Fruit fly (Drosophila melanogaster): ENCODE data around the gene CG13288.

Gene CG13288

DNA sequence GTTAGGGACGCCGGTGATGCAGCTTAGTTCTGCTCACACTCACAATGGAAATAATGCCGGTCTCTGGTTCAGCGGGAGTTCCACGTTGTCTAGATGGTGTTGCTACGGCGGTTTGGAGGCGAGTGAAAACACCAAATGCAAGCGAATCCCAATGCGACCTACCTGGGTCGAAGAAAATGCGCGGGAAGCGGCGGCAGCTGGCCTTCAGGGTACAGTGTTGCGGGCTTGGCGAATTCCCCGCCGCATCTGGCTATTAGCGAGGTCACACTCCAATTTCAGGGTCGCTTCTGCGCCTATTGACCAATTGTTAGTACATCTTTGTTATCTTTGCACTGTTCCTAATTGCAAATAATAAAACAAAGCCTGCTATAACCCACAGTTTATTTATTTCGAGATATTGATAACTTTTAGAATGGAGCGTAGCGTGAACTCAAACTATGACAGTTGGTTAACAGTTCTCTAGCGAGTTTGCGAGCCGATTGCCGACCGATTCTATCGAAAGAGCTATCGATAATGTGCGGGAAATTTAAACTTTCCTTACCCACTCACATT, 25.3 kb downstream of the CG13288 start, which contains the start of gene Rcc1 (continued):
- TF ChIP-seq tx (GFP tag; optimal IDR thresholded peaks at IDR 0.05) (peak; percentile 0), CG1529 (GFP tag; optimal IDR thresholded peaks at IDR 0.05) (no peak), Meics (GFP tag; optimal IDR thresholded peaks at IDR 0.05) (no peak), H2.0 (GFP tag; IDR thresholded peaks at IDR 0.05) (no peak), lbe (GFP tag; optimal IDR thresholded peaks at IDR 0.05) (no peak), sc (optimal IDR thresholded peaks at IDR 0.05) (no peak), sc (GFP tag; optimal IDR thresholded peaks at IDR 0.05) (no peak), Gug (GFP tag; IDR thresholded peaks at IDR 0.05) (no peak), CG1024 (GFP tag; IDR thresholded peaks at IDR 0.05) (no peak), luna (GFP tag; optimal IDR thresholded peaks at IDR 0.05) (no peak), Stat92E (GFP tag; optimal IDR thresholded peaks at IDR 0.05) (peak in 1 of 3 experiments; percentile 4), CG17385 (GFP tag; optimal IDR thresholded peaks at IDR 0.05) (no peak), CG8924 (tag; optimal IDR thresholded peaks at IDR 0.05) (no peak), lov (optimal IDR thresholded peaks at IDR 0.05) (no peak), lov (GFP tag; IDR thresholded peaks at IDR 0.05) (no peak), Nf-YB (GFP tag; optimal IDR thresholded peaks at IDR 0.05) (peak; percentile 24), ERR (GFP tag; optimal IDR thresholded peaks at IDR 0.05) (peak; percentile 43), Fer3 (tag; optimal IDR thresholded peaks at IDR 0.05) (no peak), Sry-β (GFP tag; optimal IDR thresholded peaks at IDR 0.05) (peak; percentile 99), CG9932 (GFP tag; IDR thresholded peaks at IDR 0.05) (peak; percentile 43; the same call in 1 of the 2 replicates), CG2129 (GFP tag; IDR thresholded peaks at IDR 0.05; ENCODE audit: partially characterized antibody) (no peak), CG4854 (GFP tag; optimal IDR thresholded peaks at IDR 0.05) (no peak), CG14050 (GFP tag; IDR thresholded peaks at IDR 0.05) (no peak), CG12155 (GFP tag; optimal IDR thresholded peaks at IDR 0.05) (peak; percentile 57), gem (tag; optimal IDR thresholded peaks at IDR 0.05) (no peak), bowl (GFP tag; IDR thresholded peaks at IDR 0.05) (no peak), fru (optimal IDR thresholded peaks at IDR 0.05) (no peak), CG17568 (GFP tag; optimal IDR thresholded peaks at IDR 0.05) (no peak), ftz-f1 (GFP tag; optimal IDR thresholded peaks at IDR 0.05) (peak; percentile 100), Antp (GFP tag; optimal IDR thresholded peaks at IDR 0.05) (no peak), CG3281 (GFP tag; optimal IDR thresholded peaks at IDR 0.05) (no peak), CG17359 (tag; optimal IDR thresholded peaks at IDR 0.05) (no peak), CG11695 (GFP tag; IDR thresholded peaks at IDR 0.05) (no peak), Dll (GFP tag; IDR thresholded peaks at IDR 0.05; ENCODE audit: partially characterized antibody) (peak; percentile 75), CG8478 (optimal IDR thresholded peaks at IDR 0.05) (no peak), CG12659 (GFP tag; optimal IDR thresholded peaks at IDR 0.05) (peak; percentile 48), Lim3 (GFP tag; IDR thresholded peaks at IDR 0.05) (no peak), ewg (GFP tag; optimal IDR thresholded peaks at IDR 0.05) (peak; percentile 88), Dip3 (GFP tag; optimal IDR thresholded peaks at IDR 0.05) (no peak), row (GFP tag; IDR thresholded peaks at IDR 0.05) (peak; percentile 53), CG4328 (GFP tag; optimal IDR thresholded peaks at IDR 0.05) (no peak), bsh (GFP tag; optimal IDR thresholded peaks at IDR 0.05) (no peak), schlank (tag; optimal IDR thresholded peaks at IDR 0.05) (no peak), fd96Cb (tag; optimal IDR thresholded peaks at IDR 0.05) (no peak), CkIIα-i1 (GFP tag; IDR thresholded peaks at IDR 0.05) (no peak), CG18262 (tag; optimal IDR thresholded peaks at IDR 0.05) (peak; percentile 4), CG10209 (GFP tag; optimal IDR thresholded peaks at IDR 0.05) (no peak), CG10654 (GFP tag; optimal IDR thresholded peaks at IDR 0.05) (peak; percentile 10), CG13775 (GFP tag; optimal IDR thresholded peaks at IDR 0.05) (peak; percentile 5), Gsc (GFP tag; IDR thresholded peaks at IDR 0.05) (no peak), D19A (tag; optimal IDR thresholded peaks at IDR 0.05) (no peak), hth (optimal IDR thresholded peaks at IDR 0.05) (no peak)
